Fruit fly (Drosophila melanogaster): ENCODE results near the gene Atg12.

The Atg12 gene

dm6 chr3L:12162156-12162682 lies 25.5 kb downstream of the Atg12 start:
- TF ChIP-seq CG31627 (GFP tag; optimal IDR thresholded peaks at IDR 0.05) (no peak), CG6163 (GFP tag; IDR thresholded peaks at IDR 0.05) (no peak), Eip78C (GFP tag) (no peak), Eip75B (GFP tag; optimal IDR thresholded peaks at IDR 0.05) (no peak), CG15336 (GFP tag; IDR thresholded peaks at IDR 0.05) (no peak), CG6792 (GFP tag; optimal IDR thresholded peaks at IDR 0.05) (no peak), CG8319 (GFP tag; optimal IDR thresholded peaks at IDR 0.05) (no peak), fkh (GFP tag; optimal IDR thresholded peaks at IDR 0.05) (no peak), OdsH (GFP tag; optimal IDR thresholded peaks at IDR 0.05) (no peak), dac (GFP tag; optimal IDR thresholded peaks at IDR 0.05) (no peak), ss (GFP tag; optimal IDR thresholded peaks at IDR 0.05) (no peak), esn (GFP tag; optimal IDR thresholded peaks at IDR 0.05) (no peak), Blimp-1 (GFP tag; optimal IDR thresholded peaks at IDR 0.05) (no peak), Sox14 (GFP tag; optimal IDR thresholded peaks at IDR 0.05) (no peak), CG1621 (tag; optimal IDR thresholded peaks at IDR 0.05) (no peak), CG11762 (GFP tag; optimal IDR thresholded peaks at IDR 0.05; ENCODE audit: insufficient read depth) (no peak), CG16779 (tag; optimal IDR thresholded peaks at IDR 0.05) (no peak), CG8632 (GFP tag; optimal IDR thresholded peaks at IDR 0.05) (no peak), cyc (GFP tag; optimal IDR thresholded peaks at IDR 0.05) (no peak), CG6854 (GFP tag; optimal IDR thresholded peaks at IDR 0.05) (no peak)

dm6 chr3L:12163082-12163481 lies 26.3 kb downstream of the Atg12 start:
- no peak for TF ChIP-seq spab (GFP tag; optimal IDR thresholded peaks at IDR 0.05)
- TF ChIP-seq OdsH (GFP tag; optimal IDR thresholded peaks at IDR 0.05) = no peak
- no peak for TF ChIP-seq salr (GFP tag; optimal IDR thresholded peaks at IDR 0.05)
- no peak for TF ChIP-seq CG11294 (GFP tag; IDR thresholded peaks at IDR 0.05)
- TF ChIP-seq Lpt (GFP tag; optimal IDR thresholded peaks at IDR 0.05) = no peak
- no peak for TF ChIP-seq Gug (GFP tag; IDR thresholded peaks at IDR 0.05)
- no peak for TF ChIP-seq CG10631 (GFP tag; optimal IDR thresholded peaks at IDR 0.05)

- peak; percentile 14 for TF ChIP-seq CG32006 (GFP tag; optimal IDR thresholded peaks at IDR 0.05)
- TF ChIP-seq CG8319 (GFP tag; optimal IDR thresholded peaks at IDR 0.05) = no peak
- TF ChIP-seq CG8119 (GFP tag; IDR thresholded peaks at IDR 0.05) = no peak
- peak; percentile 12 for TF ChIP-seq CG6276 (GFP tag; optimal IDR thresholded peaks at IDR 0.05)
- TF ChIP-seq CG1621 (tag; optimal IDR thresholded peaks at IDR 0.05) = no peak
- TF ChIP-seq Ets96B (tag; optimal IDR thresholded peaks at IDR 0.05) = no peak
- no peak for TF ChIP-seq CG4318 (GFP tag; optimal IDR thresholded peaks at IDR 0.05)
- no peak for TF ChIP-seq CG6854 (GFP tag; optimal IDR thresholded peaks at IDR 0.05)
- peak; percentile 6 for TF ChIP-seq svp (GFP tag)
- TF ChIP-seq salr (GFP tag; optimal IDR thresholded peaks at IDR 0.05) = no peak
- no peak for TF ChIP-seq vri (GFP tag; optimal IDR thresholded peaks at IDR 0.05)
- no peak for TF ChIP-seq CG3919 (GFP tag; optimal IDR thresholded peaks at IDR 0.05)
- TF ChIP-seq esn (GFP tag; optimal IDR thresholded peaks at IDR 0.05) = no peak
- no peak for TF ChIP-seq CG11902 (GFP tag; optimal IDR thresholded peaks at IDR 0.05)
- TF ChIP-seq Gug (GFP tag; IDR thresholded peaks at IDR 0.05) = no peak
- no peak for TF ChIP-seq cyc (GFP tag; optimal IDR thresholded peaks at IDR 0.05)
- no peak for TF ChIP-seq Eip75B (GFP tag; optimal IDR thresholded peaks at IDR 0.05)
- no peak for TF ChIP-seq CG3032 (tag; optimal IDR thresholded peaks at IDR 0.05)
- 0 out of 2 replicates have a peak, but pooled peaks have one; percentile 13 for TF ChIP-seq CG11294 (GFP tag; IDR thresholded peaks at IDR 0.05)
- no peak for TF ChIP-seq Eip93F (GFP tag; optimal IDR thresholded peaks at IDR 0.05)
- no peak for TF ChIP-seq fd59A (GFP tag; optimal IDR thresholded peaks at IDR 0.05)
- no peak for TF ChIP-seq CG10669 (GFP tag; optimal IDR thresholded peaks at IDR 0.05)
- TF ChIP-seq CG11762 (GFP tag; optimal IDR thresholded peaks at IDR 0.05; ENCODE audit: insufficient read depth) = no peak
- TF ChIP-seq CG6808 (GFP tag; optimal IDR thresholded peaks at IDR 0.05) = no peak
- peak; percentile 7 for TF ChIP-seq OdsH (GFP tag; optimal IDR thresholded peaks at IDR 0.05)
- TF ChIP-seq Ets21C (GFP tag; optimal IDR thresholded peaks at IDR 0.05) = no peak
- no peak for TF ChIP-seq fkh (GFP tag; optimal IDR thresholded peaks at IDR 0.05)
- peak; percentile 28 for TF ChIP-seq net (GFP tag; optimal IDR thresholded peaks at IDR 0.05)
- TF ChIP-seq Sox14 (GFP tag; optimal IDR thresholded peaks at IDR 0.05) = no peak
- TF ChIP-seq CG6163 (GFP tag; IDR thresholded peaks at IDR 0.05) = peak; percentile 49; the same call in 1 of the 3 replicates
- TF ChIP-seq eg (GFP tag; IDR thresholded peaks at IDR 0.05) = peak; percentile 74
- no peak for TF ChIP-seq CG8632 (GFP tag; optimal IDR thresholded peaks at IDR 0.05)
Observed at dm6 chr3L:12163693-12164092, 26.9 kb downstream of the Atg12 start, which contains the start of gene CG9760. Gene CG9760 (minus strand): TSS chr3L:12163735.
